Worm (Caenorhabditis elegans): ENCODE results near the gene vab-7.
A peak's percentile ranks its signal among the peaks of the same experiment; 100 is the strongest.

The vab-7 gene

DNA sequence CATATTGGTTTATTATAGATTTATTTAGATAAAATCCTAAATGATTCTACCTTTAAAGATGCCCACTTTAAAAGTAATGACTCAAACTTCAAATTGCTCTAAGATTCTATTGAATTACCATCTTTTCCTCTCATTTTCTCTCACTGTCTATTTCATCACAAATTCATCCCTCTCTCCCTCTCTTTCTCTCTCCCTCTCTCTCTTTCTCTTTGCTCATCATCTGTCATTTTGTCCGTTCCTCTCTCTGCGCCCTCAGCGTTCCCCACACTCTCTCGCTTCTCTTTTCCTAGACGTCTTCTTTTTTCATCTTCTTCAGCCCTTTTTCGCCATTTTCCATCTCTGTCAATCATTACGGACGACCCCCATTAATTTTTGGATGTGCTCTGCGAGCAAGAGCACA, 15.0 kb upstream of the vab-7 start (continued):
- peak; percentile 100 for TF ChIP-seq aha-1 (tag)
- TF ChIP-seq zag-1 (tag; optimal IDR thresholded peaks at IDR 0.05), result no peak
- TF ChIP-seq ceh-32 (tag; optimal IDR thresholded peaks at IDR 0.05; ENCODE audit: poor library complexity), result no peak
- TF ChIP-seq nhr-77 (tag; optimal IDR thresholded peaks at IDR 0.05), result no peak
- TF ChIP-seq nhr-102 (tag; optimal IDR thresholded peaks at IDR 0.05), result no peak
- TF ChIP-seq F44E2.7 (GFP tag; IDR thresholded peaks at IDR 0.05), result no peak
- TF ChIP-seq nhr-6 (tag; optimal IDR thresholded peaks at IDR 0.05), result no peak
- no peak for TF ChIP-seq arid-1 (GFP tag; conservative IDR thresholded peaks at IDR 0.05)
- TF ChIP-seq ctbp-1 (GFP tag; IDR thresholded peaks at IDR 0.05), result 0 out of 2 replicates have a peak, but pooled peaks have one; percentile 30
- TF ChIP-seq F10B5.3 (tag; optimal IDR thresholded peaks at IDR 0.05), result no peak
- no peak for TF ChIP-seq ama-1 (optimal IDR thresholded peaks at IDR 0.05)
- no peak for TF ChIP-seq ceh-62 (tag; optimal IDR thresholded peaks at IDR 0.05)
- TF ChIP-seq rbr-2 (tag; optimal IDR thresholded peaks at IDR 0.05), result peak; percentile 13
- no peak for TF ChIP-seq nhr-41 (GFP tag; IDR thresholded peaks at IDR 0.05)
- no peak for TF ChIP-seq gei-8 (GFP tag; optimal IDR thresholded peaks at IDR 0.05)
- TF ChIP-seq snpc-4 (tag; optimal IDR thresholded peaks at IDR 0.05), result no peak
- TF ChIP-seq ceh-20 (GFP tag; IDR thresholded peaks at IDR 0.05), result no peak
- no peak for TF ChIP-seq daf-16 (GFP tag; optimal IDR thresholded peaks at IDR 0.05)
- no peak for TF ChIP-seq daf-16 (tag; optimal IDR thresholded peaks at IDR 0.05)
- TF ChIP-seq lsy-2 (tag; optimal IDR thresholded peaks at IDR 0.05), result peak in 1 of 2 experiments; percentile 48
- TF ChIP-seq dmd-9 (GFP tag; IDR thresholded peaks at IDR 0.05), result no peak
- no peak for TF ChIP-seq daf-19 (GFP tag; conservative IDR thresholded peaks at IDR 0.05)
- no peak for TF ChIP-seq aly-2 (tag; optimal IDR thresholded peaks at IDR 0.05)
- TF ChIP-seq ceh-82 (tag; optimal IDR thresholded peaks at IDR 0.05), result no peak
- no peak for TF ChIP-seq nhr-25 (tag; optimal IDR thresholded peaks at IDR 0.05; ENCODE audit: borderline replicate concordance, insufficient read depth)
- no peak for TF ChIP-seq duxl-1 (tag; optimal IDR thresholded peaks at IDR 0.05; ENCODE audit: poor library complexity)
- no peak for TF ChIP-seq fkh-10 (GFP tag; optimal IDR thresholded peaks at IDR 0.05)
- no peak for TF ChIP-seq ztf-11 (tag; optimal IDR thresholded peaks at IDR 0.05)
- TF ChIP-seq nhr-11 (tag; optimal IDR thresholded peaks at IDR 0.05), result no peak
- no peak for TF ChIP-seq tag-97 (GFP tag; IDR thresholded peaks at IDR 0.05)
- TF ChIP-seq php-3 (GFP tag; IDR thresholded peaks at IDR 0.05), result no peak
- no peak for TF ChIP-seq dve-1 (tag; optimal IDR thresholded peaks at IDR 0.05; ENCODE audit: insufficient read depth)
- TF ChIP-seq Y5F2A.4 (GFP tag; optimal IDR thresholded peaks at IDR 0.05), result no peak
- TF ChIP-seq lin-38 (GFP tag; IDR thresholded peaks at IDR 0.05), result peak; percentile 32
- TF ChIP-seq egl-43 (GFP tag; IDR thresholded peaks at IDR 0.05), result 0 out of 2 replicates have a peak, but pooled peaks have one; percentile 43
- no peak for TF ChIP-seq nhr-111 (GFP tag; optimal IDR thresholded peaks at IDR 0.05)
- TF ChIP-seq mep-1 (tag; optimal IDR thresholded peaks at IDR 0.05), result peak; percentile 50
- no peak for TF ChIP-seq zfp-3 (GFP tag; conservative IDR thresholded peaks at IDR 0.05)
- TF ChIP-seq daf-8 (GFP tag; IDR thresholded peaks at IDR 0.05), result no peak
- TF ChIP-seq mdl-1 (tag; optimal IDR thresholded peaks at IDR 0.05), result peak in 1 of 2 experiments; percentile 1
- no peak for TF ChIP-seq tra-1 (GFP tag; IDR thresholded peaks at IDR 0.05)
- no peak for TF ChIP-seq zip-2 (tag; optimal IDR thresholded peaks at IDR 0.05)
- TF ChIP-seq hlh-11 (tag; optimal IDR thresholded peaks at IDR 0.05), result peak; percentile 18
- no peak for TF ChIP-seq Y75B8A.6 (GFP tag; IDR thresholded peaks at IDR 0.05)
- no peak for TF ChIP-seq lin-39 (tag; optimal IDR thresholded peaks at IDR 0.05)
- TF ChIP-seq egl-27 (tag; optimal IDR thresholded peaks at IDR 0.05), result no peak
